Worm (Caenorhabditis elegans) whole organism, L2 larva: ENCODE measurements around the gene K01D12.10.

Source experiments
- elt-3 ChIP-seq: sonication (generic microtip); optimal IDR thresholded peaks from 2 replicates; lab custom pipeline; 2017; ENCODE audit warnings: missing biosample characterization, missing genetic modification characterization
- lsy-2 ChIP-seq, 2 experiments: fragments of 150-350 bp in 1 of 2; sonication (generic microtip) in 1 of 2; optimal IDR thresholded peaks; 2 replicates each; lab custom pipeline; 2014 to 2017; ENCODE audit warnings: missing biosample characterization in 2 of 2, missing genetic modification characterization in 2 of 2
- mab-5 ChIP-seq: fragments of 150-350 bp; optimal IDR thresholded peaks from 2 replicates; lab custom pipeline; 2014; ENCODE audit warnings: missing biosample characterization, missing genetic modification characterization
- nhr-12 ChIP-seq: fragments of 150-350 bp; optimal IDR thresholded peaks from 2 replicates; lab custom pipeline; 2014; ENCODE audit warnings: missing biosample characterization, missing genetic modification characterization
- nhr-23 ChIP-seq: fragments of 150-350 bp; optimal IDR thresholded peaks from 2 replicates; lab custom pipeline; 2014; ENCODE audit warnings: missing biosample characterization, missing genetic modification reagents, missing genetic modification characterization
- nhr-237 ChIP-seq: fragments of 150-350 bp; optimal IDR thresholded peaks from 2 replicates; lab custom pipeline; 2014; ENCODE audit warnings: missing biosample characterization, missing genetic modification characterization
- nhr-25 ChIP-seq: fragments of 150-350 bp; sonication (generic microtip); optimal IDR thresholded peaks from 3 replicates; lab custom pipeline; 2014; ENCODE audit warnings: missing biosample characterization, missing genetic modification characterization
- nhr-77 ChIP-seq: fragments of 150-350 bp; optimal IDR thresholded peaks from 2 replicates; lab custom pipeline; 2014; ENCODE audit warnings: missing biosample characterization, missing genetic modification characterization
- peb-1 ChIP-seq: fragments of 150-350 bp; optimal IDR thresholded peaks from 2 replicates; lab custom pipeline; 2014; ENCODE audit warnings: missing biosample characterization, missing genetic modification characterization
- skn-1 ChIP-seq: sonication (generic microtip); optimal IDR thresholded peaks from 2 replicates; lab custom pipeline; 2017; ENCODE audit warnings: missing biosample characterization, missing genetic modification characterization
- sma-3 ChIP-seq: sonication (generic microtip); optimal IDR thresholded peaks from 2 replicates; lab custom pipeline; 2016; ENCODE audit warnings: missing genetic modification reagents, missing genetic modification characterization, missing compliant biosample characterization
- unc-62 ChIP-seq: fragments of 150-350 bp; optimal IDR thresholded peaks from 2 replicates; lab custom pipeline; 2014; ENCODE audit warnings: missing biosample characterization, missing genetic modification reagents, missing genetic modification characterization
- ztf-11 ChIP-seq: sonication (generic microtip); optimal IDR thresholded peaks from 2 replicates; lab custom pipeline; 2017; ENCODE audit warnings: missing biosample characterization, missing genetic modification characterization
- ztf-4 ChIP-seq: fragments of 150-350 bp; optimal IDR thresholded peaks from 2 replicates; lab custom pipeline; 2014; ENCODE audit warnings: missing biosample characterization, missing genetic modification characterization

ce11 chrV:12427826-12428225 is 21.8 kb downstream of the K01D12.10 start:
- TF ChIP-seq skn-1 (no peak), nhr-12 (tag; lab: Kevin White, UChicago) (no peak), ztf-4 (no peak), nhr-237 (tag; lab: Kevin White, UChicago) (no peak), ztf-11 (tag; lab: Kevin White, UChicago) (no peak), lsy-2 (tag; optimal IDR thresholded peaks at IDR 0.05; lab: Kevin White, UChicago) (no peak), elt-3 (tag; lab: Kevin White, UChicago) (no peak), unc-62 (no peak), peb-1 (tag; lab: Kevin White, UChicago) (no peak), nhr-23 (tag; lab: Kevin White, UChicago) (no peak), nhr-25 (no peak), mab-5 (tag; lab: Kevin White, UChicago) (no peak), nhr-77 (tag; lab: Kevin White, UChicago) (no peak), sma-3 (GFP tag; lab: Kevin White, UChicago) (no peak)
